Fruit fly (Drosophila melanogaster) whole organism, adult: Measurements from ENCODE around the gene CG18636.
"Not testable (repeated sequence)": the region's sequence is repeated elsewhere in the genome, so short reads cannot be mapped to it uniquely, and the experiment has no call there.

Source experiments
- CG11617 ChIP-seq: fragments of 200-800 bp; sonication (Bioruptor generic); optimal IDR thresholded peaks from 2 replicates; lab custom pipeline; 2017; ENCODE audit warnings: mild to moderate bottlenecking, missing biosample characterization, missing genetic modification reagents, missing genetic modification characterization
- CG12768 ChIP-seq: fragments of 200-800 bp; sonication (Bioruptor generic); optimal IDR thresholded peaks from 2 replicates; lab custom pipeline; 2017; ENCODE audit warnings: missing biosample characterization, missing genetic modification characterization, mild to moderate bottlenecking, moderate library complexity, missing genetic modification reagents
- CG14711 ChIP-seq: fragments of 200-800 bp; sonication (Bioruptor generic); optimal IDR thresholded peaks from 2 replicates; lab custom pipeline; 2018; ENCODE audit warnings: missing biosample characterization, mild to moderate bottlenecking, missing genetic modification characterization, moderate library complexity
- CG1620 ChIP-seq: fragments of 200-800 bp; sonication (Bioruptor generic); optimal IDR thresholded peaks from 2 replicates; lab custom pipeline; 2016; ENCODE audit warnings: missing biosample characterization, missing genetic modification characterization
- CG33017 ChIP-seq: fragments of 200-800 bp; sonication (Bioruptor generic); optimal IDR thresholded peaks from 2 replicates; lab custom pipeline; 2018; ENCODE audit warnings: missing biosample characterization, mild to moderate bottlenecking, missing genetic modification characterization, moderate library complexity
- CG5204 ChIP-seq: fragments of 200-800 bp; sonication (Bioruptor generic); optimal IDR thresholded peaks from 2 replicates; lab custom pipeline; 2016; ENCODE audit warnings: missing biosample characterization, missing genetic modification characterization
- CG7045 ChIP-seq: fragments of 200-800 bp; sonication (Bioruptor generic); optimal IDR thresholded peaks from 2 replicates; lab custom pipeline; 2017; ENCODE audit warnings: missing biosample characterization, mild to moderate bottlenecking, missing genetic modification characterization
- CG7101 ChIP-seq: fragments of 200-800 bp; sonication (Bioruptor generic); optimal IDR thresholded peaks from 2 replicates; lab custom pipeline; 2018; ENCODE audit warnings: missing biosample characterization, mild to moderate bottlenecking, missing genetic modification characterization, moderate library complexity
- Clk ChIP-seq: fragments of 200-800 bp; sonication (Bioruptor generic); optimal IDR thresholded peaks from 2 replicates; lab custom pipeline; 2017; ENCODE audit warnings: missing biosample characterization, missing genetic modification characterization
- Crg-1 ChIP-seq: fragments of 200-800 bp; sonication (Bioruptor generic); optimal IDR thresholded peaks from 2 replicates; lab custom pipeline; 2016; ENCODE audit warnings: missing biosample characterization, missing genetic modification characterization
- Hr96 ChIP-seq: fragments of 200-800 bp; sonication (Bioruptor generic); optimal IDR thresholded peaks from 2 replicates; lab custom pipeline; 2016; ENCODE audit warnings: missing biosample characterization, missing genetic modification characterization
- Mnt ChIP-seq: fragments of 200-800 bp; sonication (Bioruptor generic); optimal IDR thresholded peaks from 2 replicates; lab custom pipeline; 2016; ENCODE audit warnings: missing biosample characterization, mild to moderate bottlenecking, missing genetic modification characterization
- bab1 ChIP-seq: fragments of 200-800 bp; sonication (Bioruptor generic); optimal IDR thresholded peaks from 3 replicates; lab custom pipeline; 2019; ENCODE audit warnings: missing biosample characterization, mild to moderate bottlenecking, missing genetic modification characterization, moderate library complexity
- cic ChIP-seq: fragments of 200-800 bp; sonication (Bioruptor generic); optimal IDR thresholded peaks from 2 replicates; lab custom pipeline; 2017; ENCODE audit warnings: missing biosample characterization, mild to moderate bottlenecking, missing genetic modification characterization, moderate library complexity
- cnc ChIP-seq, 2 experiments: fragments of >200 bp; optimal IDR thresholded peaks; 2 replicates each; lab custom pipeline; 2017
- kay ChIP-seq: fragments of 200-800 bp; sonication (Bioruptor generic); peaks from one replicate; lab custom pipeline; 2016; ENCODE audit warnings: missing biosample characterization, missing genetic modification characterization, borderline replicate concordance
- ovo ChIP-seq: fragments of 200-800 bp; sonication (Bioruptor generic); optimal IDR thresholded peaks from 2 replicates; lab custom pipeline; 2016; ENCODE audit warnings: missing biosample characterization, missing genetic modification characterization
- pad ChIP-seq: fragments of 200-800 bp; sonication (Bioruptor generic); optimal IDR thresholded peaks from 3 replicates; lab custom pipeline; 2017; ENCODE audit warnings: missing biosample characterization, missing genetic modification characterization, mild to moderate bottlenecking, moderate library complexity, missing genetic modification reagents
- tj ChIP-seq: fragments of 200-800 bp; sonication (Bioruptor generic); optimal IDR thresholded peaks from 3 replicates; lab custom pipeline; 2017; ENCODE audit warnings: missing biosample characterization, mild to moderate bottlenecking, missing genetic modification characterization, moderate library complexity
- toe ChIP-seq: fragments of 200-800 bp; sonication (Bioruptor generic); optimal IDR thresholded peaks from 2 replicates; lab custom pipeline; 2016; ENCODE audit warnings: missing biosample characterization, missing genetic modification characterization

CG18636 gene

DNA sequence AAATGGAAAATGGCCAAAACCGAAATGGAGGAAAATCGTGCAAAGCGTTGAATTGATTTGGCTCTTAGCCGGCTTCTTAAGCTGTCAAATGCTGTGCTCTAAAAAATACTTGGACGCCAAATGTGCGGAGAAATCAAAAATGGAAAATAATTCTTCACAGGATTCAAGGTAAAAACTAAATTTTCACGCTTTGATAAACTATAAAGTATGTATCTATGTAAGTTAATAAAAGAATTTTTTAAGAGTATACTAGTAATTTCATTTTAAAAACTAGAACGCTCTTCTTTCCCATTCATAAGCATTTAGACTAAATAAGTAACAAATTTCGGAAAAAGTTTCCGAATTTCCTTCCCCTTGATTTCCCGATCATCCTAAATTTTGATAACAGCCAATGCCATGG is 21.9 kb downstream of the CG18636 start, which contains the start of gene CSN1a:
Gene CSN1a (plus strand): TSS at position 301 of the 400 bp plus-strand sequence.
- TF ChIP-seq cic (GFP tag; lab: Kevin White, UChicago) (no peak), toe (GFP tag; lab: Kevin White, UChicago) (no peak), CG1620 (GFP tag; lab: Kevin White, UChicago) (no peak), CG5204 (no peak), pad (GFP tag; lab: Kevin White, UChicago) (no peak), ovo (GFP tag; lab: Kevin White, UChicago) (no peak), Clk (GFP tag; lab: Kevin White, UChicago) (no peak), CG7045 (no peak), CG12768 (GFP tag; lab: Kevin White, UChicago) (no peak), tj (no peak), CG33017 (no peak), CG14711 (tag; lab: Kevin White, UChicago) (no peak)

DNA sequence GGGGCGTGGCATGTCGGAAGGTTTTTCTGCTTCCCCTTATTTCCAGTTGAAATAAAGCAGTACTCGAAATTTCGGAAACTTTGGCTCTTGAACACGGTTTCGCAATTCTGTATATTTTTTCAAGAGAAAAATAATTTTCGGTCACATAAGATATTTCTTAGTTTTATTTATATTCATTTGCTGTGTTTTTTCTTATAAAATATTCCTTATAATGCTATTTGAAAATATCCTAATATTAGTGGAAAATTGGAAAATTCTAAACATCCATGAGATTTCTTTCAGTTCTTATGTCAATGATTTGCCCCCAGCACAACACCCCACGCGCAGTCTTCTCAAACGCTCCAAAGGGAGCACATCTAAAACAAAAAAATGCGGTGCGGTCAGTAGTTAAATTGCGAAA is 23.9 kb downstream of the CG18636 start, which contains the start of gene CG4691:
Gene CG4691 (plus strand): TSS at position 301 of the 400 bp plus-strand sequence.
- no peak for TF ChIP-seq CG12768 (GFP tag; lab: Kevin White, UChicago)
- no peak for TF ChIP-seq CG14711 (tag; lab: Kevin White, UChicago)
- no peak for TF ChIP-seq CG1620 (GFP tag; lab: Kevin White, UChicago)
- TF ChIP-seq Clk (GFP tag; lab: Kevin White, UChicago) = no peak
- no peak for TF ChIP-seq kay
- no peak for TF ChIP-seq tj
- TF ChIP-seq CG7101 = no peak
- no peak for TF ChIP-seq cnc (optimal IDR thresholded peaks at IDR 0.05; lab: Kevin White, UChicago)
- no peak for TF ChIP-seq cic (GFP tag; lab: Kevin White, UChicago)
- no peak for TF ChIP-seq CG5204
- TF ChIP-seq ovo (GFP tag; lab: Kevin White, UChicago) = no peak
- no peak for TF ChIP-seq CG7045

DNA sequence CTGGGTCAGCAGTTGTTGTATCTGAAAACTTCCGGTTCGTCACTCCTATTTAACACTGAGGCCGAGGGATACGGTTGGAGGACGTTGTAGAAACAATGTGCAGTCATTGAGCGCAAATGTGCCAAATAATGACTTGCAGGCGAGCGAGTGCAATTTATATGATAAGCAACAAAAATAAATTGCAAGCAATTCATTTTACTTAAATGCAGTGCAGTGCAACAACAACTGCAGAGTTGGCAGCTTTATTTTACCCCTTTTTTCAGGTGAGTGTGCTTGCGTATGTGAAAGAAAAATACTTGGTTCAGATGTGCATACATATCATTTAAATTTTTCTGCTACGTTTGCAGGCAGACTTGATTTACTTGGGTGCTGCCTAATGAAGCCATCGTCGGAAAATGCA is 38.3 kb downstream of the CG18636 start:
- TF ChIP-seq toe (GFP tag; lab: Kevin White, UChicago) (no peak), Hr96 (GFP tag; lab: Kevin White, UChicago) (no peak), Mnt (GFP tag; lab: Kevin White, UChicago) (no peak), CG5204 (no peak), kay (no peak), CG12768 (GFP tag; lab: Kevin White, UChicago) (no peak), CG11617 (GFP tag; lab: Kevin White, UChicago) (no peak), tj (peak; percentile 90)

DNA sequence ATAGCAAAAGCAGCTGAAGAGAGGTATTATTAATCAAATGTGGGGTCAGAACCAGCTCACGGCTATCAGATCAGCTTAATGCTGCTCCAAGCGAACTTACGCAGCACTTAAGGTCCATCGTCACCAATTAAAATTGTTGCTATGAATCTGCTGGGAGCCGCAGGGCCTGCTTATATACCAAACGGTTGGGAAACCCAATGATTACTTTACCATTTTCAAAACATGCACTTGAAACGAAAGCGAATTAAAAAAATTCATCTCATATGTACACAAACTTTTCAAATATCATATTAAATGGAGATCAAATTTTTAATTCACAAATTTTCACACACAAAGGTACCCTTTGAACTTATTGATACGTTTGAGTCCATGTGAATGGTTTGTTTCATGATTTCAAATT is 39.3 kb downstream of the CG18636 start, which contains the start of gene CG42587:
Gene CG42587 (minus strand): TSS at position 143 of the 400 bp plus-strand sequence.
- TF ChIP-seq ovo (GFP tag; lab: Kevin White, UChicago) (no peak), CG14711 (tag; lab: Kevin White, UChicago) (no peak), CG5204 (no peak), Mnt (GFP tag; lab: Kevin White, UChicago) (no peak), pad (GFP tag; lab: Kevin White, UChicago) (no peak), Hr96 (GFP tag; lab: Kevin White, UChicago) (no peak), CG11617 (GFP tag; lab: Kevin White, UChicago) (no peak), tj (no peak), Clk (GFP tag; lab: Kevin White, UChicago) (no peak), cnc (optimal IDR thresholded peaks at IDR 0.05; lab: Kevin White, UChicago) (no peak), bab1 (GFP tag; lab: Kevin White, UChicago) (no peak), toe (GFP tag; lab: Kevin White, UChicago) (no peak), CG7045 (no peak)

DNA sequence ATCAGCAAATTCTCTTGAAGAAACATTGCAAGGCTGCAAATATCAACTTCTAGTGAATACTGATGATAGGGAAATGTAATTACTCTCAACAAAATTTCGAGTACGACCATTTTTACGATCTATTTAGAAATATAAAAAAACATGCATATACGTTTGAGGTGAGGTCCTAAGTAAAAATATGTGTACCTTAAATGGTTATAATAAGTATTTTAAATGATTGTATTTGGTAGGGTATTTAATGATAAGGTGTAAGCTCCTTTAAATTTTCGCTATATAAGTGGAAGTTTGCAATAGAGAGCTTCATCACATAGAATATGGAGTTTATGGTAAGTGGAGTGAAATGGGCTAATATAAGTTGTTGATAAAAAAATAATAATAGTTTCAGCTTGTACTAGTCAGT is 40.3 kb downstream of the CG18636 start, which contains the start of gene CG42681:
Gene CG42681 (plus strand): TSS at position 301 of the 400 bp plus-strand sequence.
- TF ChIP-seq CG1620 (GFP tag; lab: Kevin White, UChicago) = no peak
- TF ChIP-seq Mnt (GFP tag; lab: Kevin White, UChicago) = no peak
- no peak for TF ChIP-seq CG33017
- no peak for TF ChIP-seq CG7101
- TF ChIP-seq pad (GFP tag; lab: Kevin White, UChicago) = no peak
- TF ChIP-seq CG12768 (GFP tag; lab: Kevin White, UChicago) = no peak
- TF ChIP-seq ovo (GFP tag; lab: Kevin White, UChicago) = no peak
- no peak for TF ChIP-seq CG5204
- TF ChIP-seq CG7045 = no peak
- no peak for TF ChIP-seq cnc (optimal IDR thresholded peaks at IDR 0.05; lab: Kevin White, UChicago)
- no peak for TF ChIP-seq bab1 (GFP tag; lab: Kevin White, UChicago)

DNA sequence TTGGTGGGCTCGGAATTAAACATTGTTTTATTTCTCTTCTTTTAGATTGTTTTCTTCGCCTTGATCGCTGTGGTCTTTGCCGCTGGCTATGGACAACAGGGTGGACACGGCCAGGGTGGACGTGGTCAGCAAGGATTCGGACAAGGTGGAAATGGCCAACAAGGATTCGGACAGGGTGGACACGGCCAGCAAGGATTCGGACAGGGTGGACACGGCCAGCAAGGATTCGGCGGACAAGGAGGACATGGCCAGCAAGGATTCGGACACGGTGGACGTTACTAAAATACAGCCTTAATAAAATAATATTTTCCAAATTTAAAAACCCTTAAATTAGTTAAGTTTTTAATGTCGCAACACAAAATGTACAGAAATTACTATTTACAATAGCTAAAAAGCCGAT is 41.1 kb downstream of the CG18636 start:
- no peak for TF ChIP-seq Crg-1 (GFP tag; lab: Kevin White, UChicago)

DNA sequence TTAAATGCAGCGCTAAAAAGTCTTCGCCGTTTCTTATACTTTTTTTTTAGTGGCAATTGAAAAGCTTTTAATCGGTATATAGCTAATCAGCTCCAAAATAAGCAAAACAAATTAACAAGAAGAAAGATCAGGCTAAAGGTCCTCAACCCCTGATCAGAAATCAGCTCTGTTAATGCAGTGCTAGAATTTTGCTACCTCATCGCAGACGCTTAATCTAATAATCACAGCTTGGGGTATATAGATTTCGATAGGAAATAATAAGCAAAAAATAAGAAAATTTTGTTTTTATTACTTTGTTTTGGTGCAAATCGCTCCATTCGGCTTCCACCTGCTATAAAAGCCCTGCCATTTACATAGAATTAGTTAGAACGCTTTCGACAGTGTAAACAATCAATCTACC is 41.5 kb downstream of the CG18636 start, which contains the start of gene CG34166:
Gene CG34166 (plus strand): TSS at position 301 of the 400 bp plus-strand sequence.
- TF ChIP-seq cnc (optimal IDR thresholded peaks at IDR 0.05; lab: Kevin White, UChicago); CG5204; Clk (GFP tag; lab: Kevin White, UChicago): not testable (repeated sequence)
